In genomic region chr3R:31290195-31290594, dm6 we compare ENCODE assay signal across 3 fruit fly cellular contexts.
A peak's percentile ranks its signal among the peaks of the same experiment; 100 is the strongest.
TF ChIP-seq lines count a peak whose summit lies in the region.

No protein-coding gene starts in this region.

- TF ChIP-seq CTCF in whole organism, embryonic (GFP tag; optimal IDR thresholded peaks at IDR 0.05; lab: Kevin White, UChicago): no peak

TF ChIP-seq in whole organism, embryonic, 481 proteins besides CTCF, POLR2A, EP300 and RAD21:
- no peak for TF ChIP-seq Taf1 (GFP tag; IDR thresholded peaks at IDR 0.05; lab: Robert Waterston, UW)
- peak; percentile 30; the same call in 1 of the 2 replicates for TF ChIP-seq Drgx (GFP tag; IDR thresholded peaks at IDR 0.05; lab: Robert Waterston, UW)

TF ChIP-seq in whole organism, prepupa, 60 proteins besides CTCF, POLR2A, EP300 and RAD21:
- TF ChIP-seq Hr4 (GFP tag; optimal IDR thresholded peaks at IDR 0.05; lab: Kevin White, UChicago) (peak; percentile 42), eg (GFP tag; IDR thresholded peaks at IDR 0.05; lab: Robert Waterston, UW) (0 out of 3 replicates have a peak, but pooled peaks have one; percentile 37), Ets96B (tag; optimal IDR thresholded peaks at IDR 0.05; lab: Kevin White, UChicago) (no peak), CG6276 (GFP tag; optimal IDR thresholded peaks at IDR 0.05; lab: Kevin White, UChicago) (peak; percentile 34), CG15336 (GFP tag; IDR thresholded peaks at IDR 0.05; lab: Robert Waterston, UW) (peak; percentile 31; the same call in 1 of the 2 replicates), Sox14 (GFP tag; optimal IDR thresholded peaks at IDR 0.05; lab: Kevin White, UChicago) (peak; percentile 18), CG4318 (GFP tag; optimal IDR thresholded peaks at IDR 0.05; lab: Kevin White, UChicago) (peak; percentile 12), dac (GFP tag; optimal IDR thresholded peaks at IDR 0.05; lab: Kevin White, UChicago) (no peak), Eip78C (GFP tag; lab: Kevin White, UChicago) (peak; percentile 60), achi (GFP tag; optimal IDR thresholded peaks at IDR 0.05; lab: Kevin White, UChicago) (no peak), pdm3 (GFP tag; optimal IDR thresholded peaks at IDR 0.05; lab: Kevin White, UChicago) (peak; percentile 20), salr (GFP tag; optimal IDR thresholded peaks at IDR 0.05; lab: Kevin White, UChicago) (peak in 1 of 2 experiments; percentile 40), lz (GFP tag; optimal IDR thresholded peaks at IDR 0.05; lab: Kevin White, UChicago) (peak; percentile 7), net (GFP tag; optimal IDR thresholded peaks at IDR 0.05; lab: Kevin White, UChicago) (peak; percentile 11), Lpt (GFP tag; optimal IDR thresholded peaks at IDR 0.05; lab: Kevin White, UChicago) (peak; percentile 15), fkh (GFP tag; optimal IDR thresholded peaks at IDR 0.05; lab: Kevin White, UChicago) (no peak), OdsH (GFP tag; optimal IDR thresholded peaks at IDR 0.05; lab: Kevin White, UChicago) (no peak), CG8119 (GFP tag; IDR thresholded peaks at IDR 0.05; lab: Robert Waterston, UW) (peak; percentile 43; the same call in 2 of the 3 replicates), CG6163 (GFP tag; IDR thresholded peaks at IDR 0.05; lab: Robert Waterston, UW) (0 out of 3 replicates have a peak, but pooled peaks have one; percentile 42), acj6 (GFP tag; optimal IDR thresholded peaks at IDR 0.05; lab: Kevin White, UChicago) (peak; percentile 4), CG3919 (GFP tag; optimal IDR thresholded peaks at IDR 0.05; lab: Kevin White, UChicago) (peak; percentile 16), CG10669 (GFP tag; optimal IDR thresholded peaks at IDR 0.05; lab: Kevin White, UChicago) (no peak), CG31627 (GFP tag; optimal IDR thresholded peaks at IDR 0.05; lab: Kevin White, UChicago) (no peak), CG32006 (GFP tag; optimal IDR thresholded peaks at IDR 0.05; lab: Kevin White, UChicago) (peak; percentile 67), CG3032 (tag; optimal IDR thresholded peaks at IDR 0.05; lab: Kevin White, UChicago) (peak; percentile 5), Eip75B (GFP tag; optimal IDR thresholded peaks at IDR 0.05; lab: Kevin White, UChicago) (no peak)

TF ChIP-seq in whole organism, pupa, 21 proteins besides CTCF, POLR2A, EP300 and RAD21:
- TF ChIP-seq CG15710 (tag; optimal IDR thresholded peaks at IDR 0.05; lab: Kevin White, UChicago): no peak
- no peak for TF ChIP-seq gl (tag; optimal IDR thresholded peaks at IDR 0.05; lab: Kevin White, UChicago)
- no peak for TF ChIP-seq D1 (tag; optimal IDR thresholded peaks at IDR 0.05; lab: Kevin White, UChicago)
- peak; percentile 20 for TF ChIP-seq Pif1A (GFP tag; optimal IDR thresholded peaks at IDR 0.05; lab: Kevin White, UChicago)
- TF ChIP-seq Pif1B (GFP tag; optimal IDR thresholded peaks at IDR 0.05; lab: Kevin White, UChicago): no peak
- TF ChIP-seq CG8301 (tag; optimal IDR thresholded peaks at IDR 0.05; lab: Kevin White, UChicago): peak; percentile 59
- no peak for TF ChIP-seq CG12605 (GFP tag; IDR thresholded peaks at IDR 0.05; lab: Robert Waterston, UW)
- TF ChIP-seq CG10348 (GFP tag; IDR thresholded peaks at IDR 0.05; lab: Robert Waterston, UW): no peak
- peak; percentile 50; the same call in 1 of the 3 replicates for TF ChIP-seq CG4496 (GFP tag; IDR thresholded peaks at IDR 0.05; lab: Robert Waterston, UW)
- TF ChIP-seq CG8159 (tag; optimal IDR thresholded peaks at IDR 0.05; lab: Kevin White, UChicago): no peak
- no peak for TF ChIP-seq CG17806 (tag; optimal IDR thresholded peaks at IDR 0.05; lab: Kevin White, UChicago)
- TF ChIP-seq Ets98B (GFP tag; IDR thresholded peaks at IDR 0.05; lab: Robert Waterston, UW): no peak
- no peak for TF ChIP-seq CG13204 (GFP tag; optimal IDR thresholded peaks at IDR 0.05; lab: Kevin White, UChicago)
- TF ChIP-seq fd96Ca (GFP tag; IDR thresholded peaks at IDR 0.05; lab: Robert Waterston, UW): no peak
- no peak for TF ChIP-seq Snoo (tag; optimal IDR thresholded peaks at IDR 0.05; lab: Kevin White, UChicago)
- TF ChIP-seq CG9948 (tag; optimal IDR thresholded peaks at IDR 0.05; lab: Kevin White, UChicago): no peak
- no peak for TF ChIP-seq CG34367 (tag; optimal IDR thresholded peaks at IDR 0.05; lab: Kevin White, UChicago)
- TF ChIP-seq EcR (GFP tag; optimal IDR thresholded peaks at IDR 0.05; lab: Kevin White, UChicago): no peak
- TF ChIP-seq CG14655 (GFP tag; optimal IDR thresholded peaks at IDR 0.05; lab: Kevin White, UChicago): peak; percentile 69
- no peak for TF ChIP-seq CG32121 (GFP tag; IDR thresholded peaks at IDR 0.05; lab: Robert Waterston, UW)
- TF ChIP-seq rn (GFP tag; IDR thresholded peaks at IDR 0.05; lab: Robert Waterston, UW): no peak

Comparison
In these comparisons a context has a peak if more than half of its experiments do, and no peak if none do; other contexts are left out.
1. Of the 7 proteins assayed by ChIP-seq in both whole organism, embryonic and whole organism, prepupa: peak only in whole organism, embryonic: none; only in whole organism, prepupa: Lpt; in both: none; in neither: 6.